Fruit fly (Drosophila melanogaster) whole organism, embryonic: ENCODE measurements around the gene CG31549.

ENCODE experiments used
- CG11085 ChIP-seq: fragments of 200-800 bp; sonication (Bioruptor generic); IDR thresholded peaks from 2 replicates; pipeline ENCODE4 v1.3.6; 2022; ENCODE audit warnings: missing biosample characterization, missing genetic modification characterization
- CG12769 ChIP-seq: fragments of 200-800 bp; sonication (Bioruptor generic); optimal IDR thresholded peaks from 2 replicates; lab custom pipeline; 2019; ENCODE audit warnings: missing biosample characterization, mild to moderate bottlenecking, missing genetic modification characterization, moderate library complexity
- CG13775 ChIP-seq: fragments of 200-800 bp; sonication (Bioruptor generic); optimal IDR thresholded peaks from 3 replicates; lab custom pipeline; 2017; ENCODE audit warnings: missing biosample characterization, mild to moderate bottlenecking, missing genetic modification characterization
- CG17385 ChIP-seq: fragments of 200-800 bp; sonication (Bioruptor generic); optimal IDR thresholded peaks from 3 replicates; lab custom pipeline; 2018; ENCODE audit warnings: missing biosample characterization, mild to moderate bottlenecking, missing genetic modification characterization
- CG17568 ChIP-seq: fragments of 200-800 bp; sonication (Bioruptor generic); optimal IDR thresholded peaks from 2 replicates; lab custom pipeline; 2018; ENCODE audit warnings: missing biosample characterization, mild to moderate bottlenecking, missing genetic modification characterization, moderate library complexity
- CG31224 ChIP-seq: fragments of 200-800 bp; sonication (Bioruptor generic); IDR thresholded peaks from 2 replicates; pipeline ENCODE4 v1.3.6; 2022; ENCODE audit warnings: missing biosample characterization, missing genetic modification characterization
- CG32767 ChIP-seq: fragments of 200-800 bp; sonication (Bioruptor generic); IDR thresholded peaks from 2 replicates; pipeline ENCODE4 v1.3.6; 2022; ENCODE audit warnings: missing biosample characterization, missing genetic modification characterization
- CG33213 ChIP-seq: fragments of 200-800 bp; sonication (Bioruptor generic); optimal IDR thresholded peaks from 3 replicates; lab custom pipeline; 2016; ENCODE audit warnings: missing biosample characterization, missing genetic modification characterization
- CG3407 ChIP-seq: fragments of 200-800 bp; sonication (Bioruptor generic); optimal IDR thresholded peaks from 2 replicates; lab custom pipeline; 2018; ENCODE audit warnings: missing biosample characterization, mild to moderate bottlenecking, missing genetic modification characterization
- CG4360 ChIP-seq: fragments of 200-800 bp; sonication (Bioruptor generic); IDR thresholded peaks from 2 replicates; pipeline ENCODE4 v1.3.6; 2022; ENCODE audit warnings: missing biosample characterization, missing genetic modification characterization
- CG6254 ChIP-seq: fragments of 200-800 bp; sonication (Bioruptor generic); optimal IDR thresholded peaks from 3 replicates; lab custom pipeline; 2017; ENCODE audit warnings: mild to moderate bottlenecking, missing biosample characterization, missing genetic modification reagents, missing genetic modification characterization
- CG7271 ChIP-seq: fragments of 200-800 bp; sonication (Bioruptor generic); optimal IDR thresholded peaks from 2 replicates; lab custom pipeline; 2018; ENCODE audit warnings: missing biosample characterization, mild to moderate bottlenecking, missing genetic modification characterization, moderate library complexity
- CG7556 ChIP-seq: fragments of 200-800 bp; sonication (Bioruptor generic); optimal IDR thresholded peaks from 2 replicates; lab custom pipeline; 2017; ENCODE audit warnings: missing biosample characterization, mild to moderate bottlenecking, missing genetic modification characterization
- CG7963 ChIP-seq: fragments of 200-800 bp; sonication (Bioruptor generic); IDR thresholded peaks from 3 replicates; pipeline ENCODE4 v1.3.6; 2022; ENCODE audit warnings: missing biosample characterization, missing genetic modification characterization; ENCODE audit not compliant: partially characterized antibody
- CG8388 ChIP-seq: fragments of 200-800 bp; sonication (Bioruptor generic); optimal IDR thresholded peaks from 2 replicates; lab custom pipeline; 2019; ENCODE audit warnings: missing biosample characterization, mild to moderate bottlenecking, missing genetic modification characterization, moderate library complexity
- CHES-1-like ChIP-seq: fragments of 200-800 bp; sonication (Bioruptor generic); optimal IDR thresholded peaks from 2 replicates; lab custom pipeline; 2016; ENCODE audit warnings: missing biosample characterization, missing genetic modification characterization
- CoRest ChIP-seq: fragments of 200-800 bp; sonication (Bioruptor generic); optimal IDR thresholded peaks from 3 replicates; lab custom pipeline; 2018; ENCODE audit warnings: missing biosample characterization, mild to moderate bottlenecking, missing genetic modification characterization, moderate library complexity
- Dbx ChIP-seq: fragments of 200-800 bp; sonication (Bioruptor generic); IDR thresholded peaks from 3 replicates; pipeline ENCODE4 v1.3.6; 2022; ENCODE audit warnings: missing biosample characterization, missing genetic modification characterization
- Ets65A ChIP-seq: fragments of 200-800 bp; sonication (Bioruptor generic); peaks from one replicate; lab custom pipeline; 2016; ENCODE audit warnings: missing biosample characterization, missing genetic modification characterization
- Fer1 ChIP-seq: fragments of 200-800 bp; sonication (Bioruptor generic); optimal IDR thresholded peaks from 2 replicates; lab custom pipeline; 2017; ENCODE audit warnings: missing biosample characterization, mild to moderate bottlenecking, missing genetic modification characterization
- Fer2 ChIP-seq: fragments of 200-800 bp; sonication (Bioruptor generic); optimal IDR thresholded peaks from 2 replicates; lab custom pipeline; 2018; ENCODE audit warnings: missing biosample characterization, mild to moderate bottlenecking, missing genetic modification characterization, moderate library complexity
- Gug ChIP-seq: fragments of 200-800 bp; sonication (Bioruptor generic); IDR thresholded peaks from 4 replicates; pipeline ENCODE4 v1.3.6; 2022; ENCODE audit warnings: missing biosample characterization, missing genetic modification characterization
- Hey ChIP-seq: fragments of 200-800 bp; sonication (Bioruptor generic); optimal IDR thresholded peaks from 3 replicates; lab custom pipeline; 2018; ENCODE audit warnings: missing biosample characterization, mild to moderate bottlenecking, missing genetic modification characterization
- Hsf ChIP-seq: fragments of 200-800 bp; sonication (Bioruptor generic); optimal IDR thresholded peaks from 3 replicates; lab custom pipeline; 2016; ENCODE audit warnings: missing biosample characterization, missing genetic modification characterization
- Kr ChIP-seq: fragments of 200-800 bp; sonication (Bioruptor generic); optimal IDR thresholded peaks from 2 replicates; lab custom pipeline; 2017; ENCODE audit warnings: missing biosample characterization, mild to moderate bottlenecking, missing genetic modification characterization
- MESR4 ChIP-seq: fragments of 200-800 bp; sonication (Bioruptor generic); optimal IDR thresholded peaks from 2 replicates; lab custom pipeline; 2018; ENCODE audit warnings: missing biosample characterization, mild to moderate bottlenecking, missing genetic modification characterization, moderate library complexity
- Oaz ChIP-seq: fragments of 200-800 bp; sonication (Bioruptor generic); IDR thresholded peaks from 2 replicates; pipeline ENCODE4 v1.3.6; 2022; ENCODE audit warnings: missing biosample characterization, missing genetic modification characterization
- Sox102F ChIP-seq: fragments of 200-800 bp; sonication (Bioruptor generic); optimal IDR thresholded peaks from 2 replicates; lab custom pipeline; 2018; ENCODE audit warnings: missing biosample characterization, mild to moderate bottlenecking, missing genetic modification characterization, moderate library complexity
- Xrp1 ChIP-seq: fragments of 200-800 bp; sonication (Bioruptor generic); IDR thresholded peaks from 2 replicates; pipeline ENCODE4 v1.3.6; 2022; ENCODE audit warnings: missing biosample characterization, missing genetic modification characterization
- ap ChIP-seq: fragments of 200-800 bp; sonication (Bioruptor generic); IDR thresholded peaks from 2 replicates; pipeline ENCODE4 v1.3.6; 2022; ENCODE audit warnings: missing biosample characterization, missing genetic modification characterization
- bsh ChIP-seq, 2 experiments: fragments of 200-800 bp; sonication (Bioruptor generic); optimal IDR thresholded peaks; 2 replicates each; lab custom pipeline; 2017 to 2018; ENCODE audit warnings: mild to moderate bottlenecking in 2 of 2, missing biosample characterization in 2 of 2, missing genetic modification characterization in 2 of 2, moderate library complexity in 1 of 2
- btn ChIP-seq: fragments of 200-800 bp; sonication (Bioruptor generic); optimal IDR thresholded peaks from 2 replicates; lab custom pipeline; 2016; ENCODE audit warnings: missing biosample characterization, missing genetic modification characterization
- cg ChIP-seq: fragments of 200-800 bp; sonication (Bioruptor generic); optimal IDR thresholded peaks from 3 replicates; lab custom pipeline; 2019; ENCODE audit warnings: missing biosample characterization, mild to moderate bottlenecking, missing genetic modification characterization, moderate library complexity
- chinmo ChIP-seq: fragments of 200-800 bp; sonication (Bioruptor generic); IDR thresholded peaks from 4 replicates; pipeline ENCODE4 v1.3.6; 2022; ENCODE audit warnings: missing biosample characterization, missing genetic modification characterization; ENCODE audit not compliant: partially characterized antibody
- dan ChIP-seq: fragments of 200-800 bp; sonication (Bioruptor generic); IDR thresholded peaks from 2 replicates; pipeline ENCODE4 v1.3.6; 2022; ENCODE audit warnings: missing biosample characterization, missing genetic modification characterization
- danr ChIP-seq: fragments of 200-800 bp; sonication (Bioruptor generic); IDR thresholded peaks from 2 replicates; pipeline ENCODE4 v1.3.6; 2022; ENCODE audit warnings: missing biosample characterization, missing genetic modification characterization
- eve ChIP-seq, 2 experiments: fragments of >200 bp; optimal IDR thresholded peaks; 2 replicates each; lab custom pipeline; 2017; ENCODE audit warnings: missing biosample characterization in 2 of 2, missing genetic modification characterization in 2 of 2
- gcm2 ChIP-seq: fragments of 200-800 bp; sonication (Bioruptor generic); optimal IDR thresholded peaks from 2 replicates; lab custom pipeline; 2016; ENCODE audit warnings: missing biosample characterization, missing genetic modification characterization
- lmd ChIP-seq: fragments of 200-800 bp; sonication (Bioruptor generic); IDR thresholded peaks from 2 replicates; pipeline ENCODE4 v1.3.6; 2022; ENCODE audit warnings: missing biosample characterization, missing genetic modification characterization
- oc ChIP-seq: fragments of 200-800 bp; sonication (Bioruptor generic); optimal IDR thresholded peaks from 2 replicates; lab custom pipeline; 2018; ENCODE audit warnings: missing biosample characterization, mild to moderate bottlenecking, missing genetic modification characterization, moderate library complexity
- org-1 ChIP-seq: fragments of 200-800 bp; sonication (Bioruptor generic); optimal IDR thresholded peaks from 2 replicates; lab custom pipeline; 2017; ENCODE audit warnings: missing biosample characterization, missing genetic modification characterization
- psq ChIP-seq: fragments of 200-800 bp; sonication (Bioruptor generic); optimal IDR thresholded peaks from 2 replicates; lab custom pipeline; 2017; ENCODE audit warnings: missing biosample characterization, missing genetic modification characterization
- sug ChIP-seq: fragments of 200-800 bp; optimal IDR thresholded peaks from 2 replicates; lab custom pipeline; 2019; ENCODE audit warnings: missing biosample characterization, mild to moderate bottlenecking, missing genetic modification characterization, moderate library complexity
- tio ChIP-seq: fragments of 200-800 bp; sonication (Bioruptor generic); optimal IDR thresholded peaks from 2 replicates; lab custom pipeline; 2017; ENCODE audit warnings: missing biosample characterization, missing genetic modification characterization, inconsistent platforms
- wdn ChIP-seq: fragments of 200-800 bp; sonication (Bioruptor generic); IDR thresholded peaks from 2 replicates; pipeline ENCODE4 v1.3.6; 2022; ENCODE audit warnings: missing biosample characterization, missing genetic modification characterization

The CG31549 gene

dm6 chr3R:5668928-5669739 lies 37.1 kb downstream of the CG31549 start, which contains the start of the genes Xe7 and Atg17 (continued):
- TF ChIP-seq CG6254 (GFP tag; lab: Kevin White, UChicago), result peak; percentile 41
- peak; percentile 83 for TF ChIP-seq CG7556 (GFP tag; lab: Kevin White, UChicago)
- TF ChIP-seq CG11085, result peak; percentile 90
- TF ChIP-seq dan (GFP tag; lab: Robert Waterston, UW), result peak; percentile 75; the same call in 1 of the 2 replicates
- TF ChIP-seq CG13775 (GFP tag; lab: Kevin White, UChicago), result peak; percentile 95
- TF ChIP-seq, all 482 proteins: peak for 433

- TF ChIP-seq CG31224 (GFP tag; lab: Robert Waterston, UW) (no peak), Kr (GFP tag; lab: Kevin White, UChicago) (no peak), CG7963 (no peak), Fer1 (GFP tag; lab: Kevin White, UChicago) (peak; percentile 5), Sox102F (GFP tag; lab: Kevin White, UChicago) (no peak), gcm2 (GFP tag; lab: Kevin White, UChicago) (no peak), Oaz (no peak), Ets65A (peak; percentile 43), sug (tag; lab: Kevin White, UChicago) (peak; percentile 14), CoRest (tag; lab: Kevin White, UChicago) (no peak), oc (tag; lab: Kevin White, UChicago) (no peak), Xrp1 (no peak), MESR4 (peak; percentile 58), CG3407 (GFP tag; lab: Kevin White, UChicago) (no peak), wdn (GFP tag; lab: Robert Waterston, UW) (no peak), CG33213 (GFP tag; lab: Kevin White, UChicago) (no peak), danr (no peak), ap (GFP tag; lab: Robert Waterston, UW) (no peak), lmd (no peak), tio (GFP tag; lab: Kevin White, UChicago) (no peak), Dbx (GFP tag; lab: Robert Waterston, UW) (no peak), eve (GFP tag; optimal IDR thresholded peaks at IDR 0.05; lab: Kevin White, UChicago) (no peak), cg (GFP tag; lab: Kevin White, UChicago) (peak; percentile 72), CG8388 (GFP tag; lab: Kevin White, UChicago) (peak; percentile 13), chinmo (GFP tag; lab: Robert Waterston, UW) (peak; percentile 61; the same call in 1 of the 4 replicates), Fer2 (tag; lab: Kevin White, UChicago) (no peak), CG17385 (GFP tag; lab: Kevin White, UChicago) (peak; percentile 95), CG12769 (tag; lab: Kevin White, UChicago) (no peak), psq (GFP tag; lab: Kevin White, UChicago) (peak; percentile 97), bsh (GFP tag; optimal IDR thresholded peaks at IDR 0.05; lab: Kevin White, UChicago) (no peak), Hey (tag; lab: Kevin White, UChicago) (no peak), Gug (GFP tag; lab: Robert Waterston, UW) (no peak), CHES-1-like (no peak), CG4360 (GFP tag; lab: Robert Waterston, UW) (peak; percentile 99), CG7271 (tag; lab: Kevin White, UChicago) (no peak), Hsf (GFP tag; lab: Kevin White, UChicago) (no peak), CG17568 (GFP tag; lab: Kevin White, UChicago) (peak; percentile 49), btn (GFP tag; lab: Kevin White, UChicago) (no peak), org-1 (GFP tag; lab: Kevin White, UChicago) (no peak), CG32767 (GFP tag; lab: Robert Waterston, UW) (no peak)
Measured at dm6 chr3R:5669740-5670659, 38.0 kb downstream of the CG31549 start.
